Worm (Caenorhabditis elegans) whole organism, L4/young adult: ENCODE measurements around the gene K01D12.9.

Experiments
- W03F9.2 ChIP-seq: fragments of 150-350 bp; optimal IDR thresholded peaks from 2 replicates; lab custom pipeline; 2014; ENCODE audit warnings: missing biosample characterization, missing genetic modification characterization
- dao-5 ChIP-seq: sonication (generic microtip); optimal IDR thresholded peaks from 2 replicates; lab custom pipeline; 2016; ENCODE audit warnings: missing genotype, missing genetic modification characterization, moderate library complexity, missing compliant biosample characterization
- him-1 ChIP-seq: sonication (generic microtip); optimal IDR thresholded peaks from 2 replicates; lab custom pipeline; 2016; ENCODE audit warnings: missing genotype, missing genetic modification reagents, missing genetic modification characterization, missing compliant biosample characterization

- TF ChIP-seq him-1 (tag; lab: Kevin White, UChicago) (no peak), W03F9.2 (tag; lab: Kevin White, UChicago) (no peak), dao-5 (no peak)
These were observed 11.2 kb upstream of the K01D12.9 start, which contains the start of gene cdr-2 for ce11 chrV:12415656-12416055.
